Fruit fly (Drosophila melanogaster) whole organism, embryonic: ENCODE measurements around the gene CG34281.

ENCODE experiments used
- ATbp ChIP-seq: fragments of 200-800 bp; sonication (Bioruptor generic); optimal IDR thresholded peaks from 2 replicates; lab custom pipeline; 2017; ENCODE audit warnings: missing biosample characterization, mild to moderate bottlenecking, missing genetic modification characterization, missing genetic modification reagents
- Atf6 ChIP-seq: fragments of 200-800 bp; sonication (Bioruptor generic); IDR thresholded peaks from 2 replicates; pipeline ENCODE4 v1.3.6; 2022; ENCODE audit warnings: missing biosample characterization, missing genetic modification characterization
- CG10979 ChIP-seq: fragments of 200-800 bp; sonication (Bioruptor generic); optimal IDR thresholded peaks from 2 replicates; lab custom pipeline; 2018; ENCODE audit warnings: missing biosample characterization, mild to moderate bottlenecking, missing genetic modification characterization, moderate library complexity
- CG12219 ChIP-seq: fragments of 200-800 bp; sonication (Bioruptor generic); optimal IDR thresholded peaks from 3 replicates; lab custom pipeline; 2018; ENCODE audit warnings: missing biosample characterization, mild to moderate bottlenecking, missing genetic modification characterization
- CG17568 ChIP-seq: fragments of 200-800 bp; sonication (Bioruptor generic); optimal IDR thresholded peaks from 2 replicates; lab custom pipeline; 2018; ENCODE audit warnings: missing biosample characterization, mild to moderate bottlenecking, missing genetic modification characterization, moderate library complexity
- CG17829 ChIP-seq: fragments of 200-800 bp; optimal IDR thresholded peaks from 2 replicates; lab custom pipeline; 2019; ENCODE audit warnings: missing biosample characterization, mild to moderate bottlenecking, missing genetic modification characterization, moderate library complexity
- CG18262 ChIP-seq: fragments of 200-800 bp; optimal IDR thresholded peaks from 3 replicates; lab custom pipeline; 2019; ENCODE audit warnings: missing biosample characterization, mild to moderate bottlenecking, missing genetic modification characterization, moderate library complexity
- CG2712 ChIP-seq: fragments of 200-800 bp; optimal IDR thresholded peaks from 3 replicates; lab custom pipeline; 2019; ENCODE audit warnings: missing biosample characterization, mild to moderate bottlenecking, missing genetic modification characterization, moderate library complexity
- CG2875 ChIP-seq: fragments of 200-800 bp; sonication (Bioruptor generic); optimal IDR thresholded peaks from 2 replicates; lab custom pipeline; 2017; ENCODE audit warnings: missing biosample characterization, mild to moderate bottlenecking, missing genetic modification characterization, missing genetic modification reagents
- CG4424 ChIP-seq: fragments of 200-800 bp; sonication (Bioruptor generic); optimal IDR thresholded peaks from 3 replicates; lab custom pipeline; 2016; ENCODE audit warnings: missing biosample characterization, missing genetic modification characterization
- CG6689 ChIP-seq: fragments of 200-800 bp; sonication (Bioruptor generic); IDR thresholded peaks from 2 replicates; pipeline ENCODE4 v1.3.6; 2022; ENCODE audit warnings: missing biosample characterization, missing genetic modification characterization
- CG7786 ChIP-seq: fragments of 200-800 bp; sonication (Bioruptor generic); optimal IDR thresholded peaks from 2 replicates; lab custom pipeline; 2016; ENCODE audit warnings: missing biosample characterization, missing genetic modification characterization
- CG9817 ChIP-seq: fragments of 200-800 bp; sonication (Bioruptor generic); optimal IDR thresholded peaks from 2 replicates; lab custom pipeline; 2018; ENCODE audit warnings: missing biosample characterization, mild to moderate bottlenecking, missing genetic modification characterization, moderate library complexity
- Dek ChIP-seq: fragments of 200-800 bp; sonication (Bioruptor generic); optimal IDR thresholded peaks from 3 replicates; lab custom pipeline; 2019; ENCODE audit warnings: missing biosample characterization, mild to moderate bottlenecking, missing genetic modification characterization, moderate library complexity
- Doc2 ChIP-seq: fragments of 200-800 bp; sonication (Bioruptor generic); IDR thresholded peaks from 2 replicates; pipeline ENCODE4 v1.3.6; 2022; ENCODE audit warnings: missing biosample characterization, missing genetic modification characterization
- Dp ChIP-seq: fragments of 200-800 bp; sonication (Bioruptor generic); optimal IDR thresholded peaks from 2 replicates; lab custom pipeline; 2018; ENCODE audit warnings: missing biosample characterization, mild to moderate bottlenecking, missing genetic modification characterization, moderate library complexity
- Dref ChIP-seq: fragments of 200-800 bp; sonication (Bioruptor generic); IDR thresholded peaks from 2 replicates; pipeline ENCODE4 v1.3.6; 2022; ENCODE audit warnings: missing biosample characterization, missing genetic modification characterization
- E2f1 ChIP-seq: fragments of 200-800 bp; sonication (Bioruptor generic); IDR thresholded peaks from 2 replicates; pipeline ENCODE4 v1.3.6; 2022; ENCODE audit warnings: missing biosample characterization, missing genetic modification characterization
- Gug ChIP-seq: fragments of 200-800 bp; sonication (Bioruptor generic); IDR thresholded peaks from 4 replicates; pipeline ENCODE4 v1.3.6; 2022; ENCODE audit warnings: missing biosample characterization, missing genetic modification characterization
- Lim3 ChIP-seq: fragments of 200-800 bp; sonication (Bioruptor generic); IDR thresholded peaks from 2 replicates; pipeline ENCODE4 v1.3.6; 2022; ENCODE audit warnings: missing biosample characterization, missing genetic modification characterization
- MBD-R2 ChIP-seq: fragments of 200-800 bp; sonication (Bioruptor generic); IDR thresholded peaks from 2 replicates; pipeline ENCODE4 v1.3.6; 2022; ENCODE audit warnings: missing biosample characterization, missing genetic modification characterization
- Mrtf ChIP-seq: fragments of 200-800 bp; sonication (Bioruptor generic); IDR thresholded peaks from 3 replicates; pipeline ENCODE4 v1.3.6; 2022; ENCODE audit warnings: missing biosample characterization, missing genetic modification characterization
- Tbp ChIP-seq: fragments of >200 bp; optimal IDR thresholded peaks from 2 replicates; lab custom pipeline; 2018; ENCODE audit warnings: missing biosample characterization, missing genetic modification characterization
- Xrp1 ChIP-seq: fragments of 200-800 bp; sonication (Bioruptor generic); IDR thresholded peaks from 2 replicates; pipeline ENCODE4 v1.3.6; 2022; ENCODE audit warnings: missing biosample characterization, missing genetic modification characterization
- abd-A ChIP-seq: fragments of 200-800 bp; sonication (Bioruptor generic); optimal IDR thresholded peaks from 3 replicates; lab custom pipeline; 2019; ENCODE audit warnings: missing biosample characterization, mild to moderate bottlenecking, missing genetic modification characterization, moderate library complexity
- bab2 ChIP-seq: fragments of 200-800 bp; sonication (Bioruptor generic); optimal IDR thresholded peaks from 2 replicates; lab custom pipeline; 2016; ENCODE audit warnings: missing biosample characterization, missing genetic modification characterization
- bsh ChIP-seq, 2 experiments: fragments of 200-800 bp; sonication (Bioruptor generic); optimal IDR thresholded peaks; 2 replicates each; lab custom pipeline; 2017 to 2018; ENCODE audit warnings: mild to moderate bottlenecking in 2 of 2, missing biosample characterization in 2 of 2, missing genetic modification characterization in 2 of 2, moderate library complexity in 1 of 2
- danr ChIP-seq: fragments of 200-800 bp; sonication (Bioruptor generic); IDR thresholded peaks from 2 replicates; pipeline ENCODE4 v1.3.6; 2022; ENCODE audit warnings: missing biosample characterization, missing genetic modification characterization
- dmrt11E ChIP-seq: fragments of 200-800 bp; sonication (Bioruptor generic); optimal IDR thresholded peaks from 3 replicates; lab custom pipeline; 2018; ENCODE audit warnings: missing biosample characterization, mild to moderate bottlenecking, missing genetic modification characterization, moderate library complexity
- dmrt99B ChIP-seq: fragments of 200-800 bp; sonication (Bioruptor generic); optimal IDR thresholded peaks from 2 replicates; lab custom pipeline; 2018; ENCODE audit warnings: missing biosample characterization, mild to moderate bottlenecking, missing genetic modification characterization, moderate library complexity
- ewg ChIP-seq: fragments of 200-800 bp; sonication (Bioruptor generic); optimal IDR thresholded peaks from 3 replicates; lab custom pipeline; 2017; ENCODE audit warnings: mild to moderate bottlenecking, missing biosample characterization, missing genetic modification reagents, missing genetic modification characterization
- exex ChIP-seq: fragments of 200-800 bp; sonication (Bioruptor generic); optimal IDR thresholded peaks from 4 replicates; lab custom pipeline; 2018; ENCODE audit warnings: missing biosample characterization, mild to moderate bottlenecking, missing genetic modification characterization, moderate library complexity
- grau ChIP-seq: fragments of 200-800 bp; optimal IDR thresholded peaks from 3 replicates; lab custom pipeline; 2019; ENCODE audit warnings: missing biosample characterization, mild to moderate bottlenecking, missing genetic modification characterization, moderate library complexity
- gsb ChIP-seq: fragments of 200-800 bp; sonication (Bioruptor generic); IDR thresholded peaks from 2 replicates; pipeline ENCODE4 v1.3.6; 2022; ENCODE audit warnings: missing biosample characterization, missing genetic modification characterization
- gsb-n ChIP-seq: fragments of 200-800 bp; sonication (Bioruptor generic); optimal IDR thresholded peaks from 3 replicates; lab custom pipeline; 2018; ENCODE audit warnings: missing biosample characterization, mild to moderate bottlenecking, missing genetic modification characterization
- inv ChIP-seq: fragments of 200-800 bp; sonication (Bioruptor generic); IDR thresholded peaks from 2 replicates; pipeline ENCODE4 v1.3.6; 2022; ENCODE audit warnings: missing biosample characterization, missing genetic modification characterization; ENCODE audit not compliant: partially characterized antibody
- kah ChIP-seq: fragments of 200-800 bp; sonication (Bioruptor generic); optimal IDR thresholded peaks from 2 replicates; lab custom pipeline; 2018; ENCODE audit warnings: missing biosample characterization, mild to moderate bottlenecking, missing genetic modification characterization
- lola ChIP-seq, 3 experiments: fragments of >200 bp in 2 of 3; fragments of 200-800 bp in 1 of 3; sonication (Bioruptor generic) in 1 of 3; optimal IDR thresholded peaks; 2 replicates each; lab custom pipeline; 2017 to 2019; ENCODE audit warnings: missing biosample characterization in 3 of 3, missing genetic modification characterization in 3 of 3, mild to moderate bottlenecking in 1 of 3, moderate library complexity in 1 of 3
- p53 ChIP-seq: fragments of 200-800 bp; sonication (Bioruptor generic); optimal IDR thresholded peaks from 2 replicates; lab custom pipeline; 2016; ENCODE audit warnings: missing biosample characterization, missing genetic modification characterization
- phol ChIP-seq: fragments of 200-800 bp; sonication (Bioruptor generic); optimal IDR thresholded peaks from 3 replicates; lab custom pipeline; 2018; ENCODE audit warnings: missing biosample characterization, mild to moderate bottlenecking, missing genetic modification characterization, moderate library complexity
- prd ChIP-seq, 3 experiments: fragments of >200 bp in 2 of 3; fragments of 200-800 bp in 1 of 3; sonication (Bioruptor generic) in 1 of 3; optimal IDR thresholded peaks in 2 of 3; IDR thresholded peaks in 1 of 3; 2 replicates in 2 of 3; 3 replicates in 1 of 3; pipeline versions ENCODE4 v1.3.6 to Lab custom; 2017 to 2022; ENCODE audit warnings: missing biosample characterization in 1 of 3, missing genetic modification characterization in 1 of 3
- sens ChIP-seq: fragments of 200-800 bp; sonication (Bioruptor generic); peaks from one replicate; lab custom pipeline; 2016; ENCODE audit warnings: missing biosample characterization, missing genetic modification characterization
- slou ChIP-seq: fragments of 200-800 bp; sonication (Bioruptor generic); optimal IDR thresholded peaks from 3 replicates; lab custom pipeline; 2016; ENCODE audit warnings: missing biosample characterization, missing genetic modification characterization
- tgo ChIP-seq: fragments of 200-800 bp; sonication (Bioruptor generic); IDR thresholded peaks from 3 replicates; pipeline ENCODE4 v1.3.6; 2022; ENCODE audit warnings: missing biosample characterization, missing genetic modification characterization
- vnd ChIP-seq: fragments of 200-800 bp; sonication (Bioruptor generic); IDR thresholded peaks from 3 replicates; pipeline ENCODE4 v1.3.6; 2022; ENCODE audit warnings: missing biosample characterization, missing genetic modification characterization; ENCODE audit not compliant: partially characterized antibody
- zfh2 ChIP-seq: fragments of 200-800 bp; sonication (Bioruptor generic); optimal IDR thresholded peaks from 2 replicates; lab custom pipeline; 2016; ENCODE audit warnings: missing biosample characterization, missing genetic modification characterization

CG34281 gene

dm6 chr3R:17612587-17612986, at the start of gene CG34281:
CG34281 (plus strand) TSS chr3R:17612887.
- TF ChIP-seq Dref (GFP tag; lab: Robert Waterston, UW): no peak

- TF ChIP-seq CG4424 (peak; percentile 13), CG7786 (GFP tag; lab: Kevin White, UChicago) (no peak), bab2 (GFP tag; lab: Kevin White, UChicago) (no peak), CG18262 (tag; lab: Kevin White, UChicago) (peak; percentile 51), CG2712 (tag; lab: Kevin White, UChicago) (peak; percentile 52), CG6689 (GFP tag; lab: Robert Waterston, UW) (0 out of 2 replicates have a peak, but pooled peaks have one; percentile 8), gsb-n (peak; percentile 8), Doc2 (no peak), tgo (no peak), dmrt11E (tag; lab: Kevin White, UChicago) (peak; percentile 44), zfh2 (no peak), Mrtf (GFP tag; lab: Robert Waterston, UW) (no peak), CG2875 (GFP tag; lab: Kevin White, UChicago) (no peak), exex (tag; lab: Kevin White, UChicago) (no peak), inv (no peak), abd-A (tag; lab: Kevin White, UChicago) (no peak), Gug (GFP tag; lab: Robert Waterston, UW) (no peak), Atf6 (GFP tag; lab: Robert Waterston, UW) (no peak), Lim3 (no peak), CG10979 (peak; percentile 42), Dp (GFP tag; lab: Kevin White, UChicago) (no peak), sens (GFP tag; lab: Kevin White, UChicago) (peak; percentile 76), CG9817 (tag; lab: Kevin White, UChicago) (no peak), prd (optimal IDR thresholded peaks at IDR 0.05; lab: Kevin White, UChicago) (no peak), prd (GFP tag; IDR thresholded peaks at IDR 0.05; lab: Robert Waterston, UW) (peak; percentile 49; the same call in 1 of the 3 replicates), Xrp1 (GFP tag; lab: Robert Waterston, UW) (peak; percentile 49; the same call in 1 of the 2 replicates), p53 (no peak), MBD-R2 (no peak), lola (GFP tag; optimal IDR thresholded peaks at IDR 0.05; lab: Kevin White, UChicago) (peak in 1 of 3 experiments; percentile 29), bsh (GFP tag; optimal IDR thresholded peaks at IDR 0.05; lab: Kevin White, UChicago) (no peak), Tbp (GFP tag; lab: Kevin White, UChicago) (no peak), vnd (no peak), phol (tag; lab: Kevin White, UChicago) (peak; percentile 14), CG17568 (GFP tag; lab: Kevin White, UChicago) (no peak), CG12219 (GFP tag; lab: Kevin White, UChicago) (no peak), danr (GFP tag; lab: Robert Waterston, UW) (no peak), CG17829 (tag; lab: Kevin White, UChicago) (peak; percentile 26), E2f1 (0 out of 2 replicates have a peak, but pooled peaks have one; percentile 9), slou (GFP tag; lab: Kevin White, UChicago) (no peak), ATbp (no peak), dmrt99B (tag; lab: Kevin White, UChicago) (no peak), grau (no peak), kah (GFP tag; lab: Kevin White, UChicago) (no peak), gsb (GFP tag; lab: Robert Waterston, UW) (no peak), Dek (tag; lab: Kevin White, UChicago) (no peak), ewg (GFP tag; lab: Kevin White, UChicago) (no peak)
Measured at dm6 chr3R:17564837-17565236, 47.9 kb upstream of the CG34281 start.
